Worm (Caenorhabditis elegans) whole organism, L3 larva: ENCODE measurements around the gene fipr-6.

Source experiments
- elt-1 ChIP-seq: fragments of 150-350 bp; optimal IDR thresholded peaks from 2 replicates; lab custom pipeline; 2014; ENCODE audit warnings: missing biosample characterization, missing genetic modification characterization
- elt-3 ChIP-seq, 3 experiments: fragments of 150-350 bp in 1 of 3; sonication (generic microtip) in 2 of 3; optimal IDR thresholded peaks; 2 replicates in 2 of 3; 4 replicates in 1 of 3; lab custom pipeline; 2014 to 2017; ENCODE audit warnings: missing biosample characterization in 3 of 3, missing genetic modification characterization in 3 of 3
- lin-39 ChIP-seq: fragments of 150-350 bp; optimal IDR thresholded peaks from 2 replicates; lab custom pipeline; 2018; ENCODE audit warnings: missing biosample characterization, missing genetic modification reagents, missing genetic modification characterization
- nhr-76 ChIP-seq: fragments of 150-350 bp; sonication (generic microtip); optimal IDR thresholded peaks from 5 replicates; lab custom pipeline; 2014; ENCODE audit warnings: missing biosample characterization, missing genetic modification characterization
- unc-39 ChIP-seq: sonication (generic microtip); optimal IDR thresholded peaks from 4 replicates; lab custom pipeline; 2017; ENCODE audit warnings: missing biosample characterization, missing genetic modification characterization

DNA sequence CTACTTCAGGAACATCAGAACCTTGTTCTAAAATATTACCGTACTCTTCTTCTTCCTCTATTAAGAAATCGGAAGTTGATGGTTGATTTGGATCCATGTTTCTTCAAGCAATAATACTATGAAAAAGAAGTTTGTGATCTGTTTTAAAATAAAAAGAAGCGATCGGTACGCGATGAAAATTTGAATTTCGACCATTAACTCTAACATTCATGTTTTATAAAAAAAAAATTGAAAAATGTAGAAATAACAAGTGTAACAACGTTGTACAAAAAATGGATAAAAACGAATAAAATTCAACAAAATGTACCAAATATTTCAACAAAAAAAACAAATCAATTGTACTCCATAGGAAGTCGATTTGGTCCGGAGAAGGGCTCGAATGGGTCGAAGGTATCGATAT is 20.8 kb upstream of the fipr-6 start, which contains the start of gene tftc-3:
- no peak for TF ChIP-seq lin-39 (tag; lab: Kevin White, UChicago)
- no peak for TF ChIP-seq unc-39 (tag; lab: Kevin White, UChicago)
- no peak for TF ChIP-seq elt-3 (tag; optimal IDR thresholded peaks at IDR 0.05; lab: Kevin White, UChicago)
- no peak for TF ChIP-seq elt-1
- no peak for TF ChIP-seq nhr-76
